Fruit fly (Drosophila melanogaster) S2 (cell line): Measurements from ENCODE around the gene CG33630.

Experiments used
- CG8478 ChIP-seq: fragments of >200 bp; optimal IDR thresholded peaks from 2 replicates; lab custom pipeline; 2018
- CTCF ChIP-seq, 2 experiments: fragments of >200 bp; optimal IDR thresholded peaks; 2 replicates each; lab custom pipeline; 2018

CG33630 gene

dm6 chr3R:10062324-10062723 is at the start of gene CG33630:
CG33630 (plus strand) TSS chr3R:10062624.
- TF ChIP-seq CG8478: no peak
- no peak for TF ChIP-seq CTCF (optimal IDR thresholded peaks at IDR 0.05; lab: Kevin White, UChicago)

dm6 chr3R:10024032-10024712 is 38.3 kb upstream of the CG33630 start:
- TF ChIP-seq CTCF (optimal IDR thresholded peaks at IDR 0.05; lab: Kevin White, UChicago) (no peak), CG8478 (no peak)

- TF ChIP-seq CTCF (optimal IDR thresholded peaks at IDR 0.05; lab: Kevin White, UChicago): no peak
Observed at dm6 chr3R:10025050-10025449, 37.4 kb upstream of the CG33630 start, which contains the start of gene CG31407. CG31407 (minus strand) TSS chr3R:10025150.

- TF ChIP-seq CTCF (optimal IDR thresholded peaks at IDR 0.05; lab: Kevin White, UChicago): no peak
- no peak for TF ChIP-seq CG8478
Observed at dm6 chr3R:10028378-10028777, 34.0 kb upstream of the CG33630 start.

- TF ChIP-seq CG8478 (no peak), CTCF (optimal IDR thresholded peaks at IDR 0.05; lab: Kevin White, UChicago) (no peak)
Observed at dm6 chr3R:10031480-10031879, 30.9 kb upstream of the CG33630 start.

dm6 chr3R:10032951-10033720 is 29.3 kb upstream of the CG33630 start:
- TF ChIP-seq CG8478: no peak
- TF ChIP-seq CTCF (optimal IDR thresholded peaks at IDR 0.05; lab: Kevin White, UChicago): no peak

dm6 chr3R:10034995-10035446 is 27.4 kb upstream of the CG33630 start:
- no peak for TF ChIP-seq CG8478
- no peak for TF ChIP-seq CTCF (optimal IDR thresholded peaks at IDR 0.05; lab: Kevin White, UChicago)

- TF ChIP-seq CTCF (optimal IDR thresholded peaks at IDR 0.05; lab: Kevin White, UChicago) (no peak), CG8478 (no peak)
Observed at dm6 chr3R:10035765-10036164, 26.7 kb upstream of the CG33630 start.

dm6 chr3R:10039188-10039587 is 23.2 kb upstream of the CG33630 start:
- no peak for TF ChIP-seq CTCF (optimal IDR thresholded peaks at IDR 0.05; lab: Kevin White, UChicago)
- TF ChIP-seq CG8478: no peak

DNA sequence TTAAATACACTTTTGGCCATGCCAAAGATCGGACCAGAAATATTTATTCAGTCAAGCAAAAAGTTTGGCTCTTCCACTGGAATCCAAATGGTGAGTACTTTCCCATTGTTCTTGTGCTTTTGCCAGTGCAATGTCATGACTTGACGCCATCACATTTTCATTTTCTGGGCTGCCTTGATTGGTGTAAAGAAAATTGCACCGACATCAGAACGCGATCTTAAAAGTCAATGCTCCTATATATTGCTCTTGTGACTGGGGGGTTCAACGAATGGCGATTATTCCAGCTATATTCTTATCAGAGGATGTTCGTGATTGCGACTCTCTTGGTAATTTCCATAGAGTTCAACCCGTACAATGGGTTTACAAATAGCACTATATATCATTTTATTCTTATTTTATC is 21.9 kb upstream of the CG33630 start:
- TF ChIP-seq CTCF (optimal IDR thresholded peaks at IDR 0.05; lab: Kevin White, UChicago): no peak
- no peak for TF ChIP-seq CG8478

dm6 chr3R:10042024-10042663 is 20.3 kb upstream of the CG33630 start:
- no peak for TF ChIP-seq CG8478
- no peak for TF ChIP-seq CTCF (optimal IDR thresholded peaks at IDR 0.05; lab: Kevin White, UChicago)

dm6 chr3R:10042664-10043372 is 19.6 kb upstream of the CG33630 start, which contains the start of the genes Mical and CG3909:
Mical (minus strand) TSS chr3R:10042895.
CG3909 (plus strand) TSS chr3R:10043270.
- TF ChIP-seq CTCF (optimal IDR thresholded peaks at IDR 0.05; lab: Kevin White, UChicago) (no peak), CG8478 (no peak)

- TF ChIP-seq CG8478: no peak
- no peak for TF ChIP-seq CTCF (optimal IDR thresholded peaks at IDR 0.05; lab: Kevin White, UChicago)
Observed at dm6 chr3R:10045343-10045742, 17.1 kb upstream of the CG33630 start, which contains the start of the genes CG11722 and mtTFB2. CG11722 (minus strand) TSS chr3R:10045542. mtTFB2 (plus strand) TSS chr3R:10045574.

dm6 chr3R:10048035-10048774 is 14.2 kb upstream of the CG33630 start:
- TF ChIP-seq CTCF (optimal IDR thresholded peaks at IDR 0.05; lab: Kevin White, UChicago) (no peak), CG8478 (no peak)

- no peak for TF ChIP-seq CG8478
- no peak for TF ChIP-seq CTCF (optimal IDR thresholded peaks at IDR 0.05; lab: Kevin White, UChicago)
Observed at dm6 chr3R:10048775-10048841, 13.8 kb upstream of the CG33630 start, which contains the start of gene CG12811. CG12811 (minus strand) TSS chr3R:10048797.
